Worm (Caenorhabditis elegans): ENCODE results near the gene R166.3.

ce11 chrII:10544374-10544908, 5.3 kb upstream of the R166.3 start:
- TF ChIP-seq dao-5 (tag; optimal IDR thresholded peaks at IDR 0.05), result no peak
- peak; percentile 8 for TF ChIP-seq W03F9.2 (tag; optimal IDR thresholded peaks at IDR 0.05)
- no peak for TF ChIP-seq him-1 (tag; optimal IDR thresholded peaks at IDR 0.05)
